Worm (Caenorhabditis elegans) whole organism, L3 larva: ENCODE measurements around the gene lips-12.

Experiments
- R02D3.7 ChIP-seq: fragments of 150-350 bp; optimal IDR thresholded peaks from 2 replicates; lab custom pipeline; 2014; ENCODE audit warnings: missing biosample characterization, missing genetic modification characterization
- ZK546.5 ChIP-seq: sonication (generic microtip); optimal IDR thresholded peaks from 2 replicates; lab custom pipeline; 2017; ENCODE audit warnings: missing biosample characterization, missing genetic modification characterization
- aly-2 ChIP-seq: fragments of 150-350 bp; optimal IDR thresholded peaks from 2 replicates; lab custom pipeline; 2014; ENCODE audit warnings: missing biosample characterization, missing genetic modification characterization
- ama-1 ChIP-seq: fragments of 150-350 bp; optimal IDR thresholded peaks from 2 replicates; lab custom pipeline; 2018
- ceh-16 ChIP-seq: sonication (generic microtip); optimal IDR thresholded peaks from 2 replicates; lab custom pipeline; 2017; ENCODE audit warnings: missing biosample characterization, missing genetic modification characterization
- ceh-28 ChIP-seq: fragments of 150-350 bp; optimal IDR thresholded peaks from 2 replicates; lab custom pipeline; 2014; ENCODE audit warnings: missing biosample characterization, missing genetic modification reagents, missing genetic modification characterization
- ceh-82 ChIP-seq: fragments of 150-350 bp; optimal IDR thresholded peaks from 2 replicates; lab custom pipeline; 2014; ENCODE audit warnings: missing biosample characterization, missing genetic modification characterization
- egl-5 ChIP-seq: fragments of 150-350 bp; optimal IDR thresholded peaks from 2 replicates; lab custom pipeline; 2017; ENCODE audit warnings: missing biosample characterization, missing genetic modification reagents, missing genetic modification characterization, inconsistent platforms
- elt-1 ChIP-seq: fragments of 150-350 bp; optimal IDR thresholded peaks from 2 replicates; lab custom pipeline; 2014; ENCODE audit warnings: missing biosample characterization, missing genetic modification characterization
- elt-2 ChIP-seq: sonication (generic microtip); optimal IDR thresholded peaks from 2 replicates; lab custom pipeline; 2016; ENCODE audit warnings: missing genetic modification reagents, mild to moderate bottlenecking, missing genetic modification characterization, missing compliant biosample characterization
- elt-3 ChIP-seq, 3 experiments: fragments of 150-350 bp in 1 of 3; sonication (generic microtip) in 2 of 3; optimal IDR thresholded peaks; 2 replicates in 2 of 3; 4 replicates in 1 of 3; lab custom pipeline; 2014 to 2017; ENCODE audit warnings: missing biosample characterization in 3 of 3, missing genetic modification characterization in 3 of 3
- eor-1 ChIP-seq, 2 experiments: fragments of 150-350 bp; optimal IDR thresholded peaks; 2 replicates each; lab custom pipeline; 2014 to 2018; ENCODE audit warnings: missing biosample characterization in 2 of 2, missing genetic modification characterization in 2 of 2
- fkh-10 ChIP-seq: sonication (generic microtip); optimal IDR thresholded peaks from 2 replicates; lab custom pipeline; 2017; ENCODE audit warnings: missing biosample characterization, missing genetic modification reagents, missing genetic modification characterization
- fos-1 ChIP-seq: fragments of 150-350 bp; optimal IDR thresholded peaks from 2 replicates; lab custom pipeline; 2014; ENCODE audit warnings: missing biosample characterization, missing genetic modification characterization
- hmg-11 ChIP-seq: sonication (generic microtip); optimal IDR thresholded peaks from 2 replicates; lab custom pipeline; 2016; ENCODE audit warnings: missing genetic modification characterization, missing compliant biosample characterization
- jun-1 ChIP-seq: fragments of 150-350 bp; optimal IDR thresholded peaks from 2 replicates; lab custom pipeline; 2014; ENCODE audit warnings: missing biosample characterization, missing genetic modification reagents, missing genetic modification characterization
- lin-39 ChIP-seq: fragments of 150-350 bp; optimal IDR thresholded peaks from 2 replicates; lab custom pipeline; 2018; ENCODE audit warnings: missing biosample characterization, missing genetic modification reagents, missing genetic modification characterization
- lsy-12 ChIP-seq: sonication (generic microtip); optimal IDR thresholded peaks from 2 replicates; lab custom pipeline; 2016; ENCODE audit warnings: mild to moderate bottlenecking, missing genetic modification characterization, missing compliant biosample characterization
- nhr-11 ChIP-seq: fragments of 150-350 bp; optimal IDR thresholded peaks from 2 replicates; lab custom pipeline; 2014; ENCODE audit warnings: missing biosample characterization, missing genetic modification characterization
- nhr-12 ChIP-seq: fragments of 150-350 bp; optimal IDR thresholded peaks from 2 replicates; lab custom pipeline; 2014; ENCODE audit warnings: missing biosample characterization, missing genetic modification characterization
- nhr-23 ChIP-seq: fragments of 150-350 bp; optimal IDR thresholded peaks from 2 replicates; lab custom pipeline; 2014; ENCODE audit warnings: missing biosample characterization, missing genetic modification reagents, missing genetic modification characterization
- nhr-237 ChIP-seq: fragments of 150-350 bp; optimal IDR thresholded peaks from 2 replicates; lab custom pipeline; 2014; ENCODE audit warnings: missing biosample characterization, missing genetic modification characterization
- nhr-25 ChIP-seq: sonication (generic microtip); optimal IDR thresholded peaks from 2 replicates; lab custom pipeline; 2017; ENCODE audit warnings: missing biosample characterization, missing genetic modification characterization
- nhr-28 ChIP-seq: fragments of 150-350 bp; optimal IDR thresholded peaks from 2 replicates; lab custom pipeline; 2014; ENCODE audit warnings: missing biosample characterization, missing genetic modification characterization
- nhr-43 ChIP-seq: sonication (generic microtip); optimal IDR thresholded peaks from 2 replicates; lab custom pipeline; 2016; ENCODE audit warnings: mild to moderate bottlenecking, missing genetic modification characterization, missing compliant biosample characterization; ENCODE audit not compliant: poor library complexity, severe bottlenecking
- nhr-67 ChIP-seq: fragments of 150-350 bp; optimal IDR thresholded peaks from 2 replicates; lab custom pipeline; 2014; ENCODE audit warnings: missing biosample characterization, missing genetic modification characterization
- nhr-77 ChIP-seq: fragments of 150-350 bp; optimal IDR thresholded peaks from 2 replicates; lab custom pipeline; 2014; ENCODE audit warnings: missing biosample characterization, missing genetic modification characterization
- pha-4 ChIP-seq: fragments of 150-350 bp; optimal IDR thresholded peaks from 2 replicates; lab custom pipeline; 2014; ENCODE audit warnings: missing biosample characterization, missing genetic modification reagents, missing genetic modification characterization
- sea-2 ChIP-seq: fragments of 150-350 bp; sonication (generic microtip); optimal IDR thresholded peaks from 4 replicates; lab custom pipeline; 2014; ENCODE audit warnings: missing biosample characterization, missing genetic modification reagents, missing genetic modification characterization
- snpc-4 ChIP-seq: fragments of 150-350 bp; optimal IDR thresholded peaks from 2 replicates; lab custom pipeline; 2014; ENCODE audit warnings: missing biosample characterization, missing genetic modification characterization
- tbx-2 ChIP-seq: sonication (generic microtip); optimal IDR thresholded peaks from 2 replicates; lab custom pipeline; 2016; ENCODE audit warnings: mild to moderate bottlenecking, missing genetic modification characterization, missing compliant biosample characterization
- unc-39 ChIP-seq: sonication (generic microtip); optimal IDR thresholded peaks from 4 replicates; lab custom pipeline; 2017; ENCODE audit warnings: missing biosample characterization, missing genetic modification characterization
- unc-62 ChIP-seq: fragments of 150-350 bp; sonication (generic microtip); optimal IDR thresholded peaks from 4 replicates; lab custom pipeline; 2014; ENCODE audit warnings: missing biosample characterization, missing genetic modification reagents, missing genetic modification characterization
- ztf-11 ChIP-seq: fragments of 150-350 bp; optimal IDR thresholded peaks from 2 replicates; lab custom pipeline; 2014; ENCODE audit warnings: missing biosample characterization, missing genetic modification characterization

The lips-12 gene

DNA sequence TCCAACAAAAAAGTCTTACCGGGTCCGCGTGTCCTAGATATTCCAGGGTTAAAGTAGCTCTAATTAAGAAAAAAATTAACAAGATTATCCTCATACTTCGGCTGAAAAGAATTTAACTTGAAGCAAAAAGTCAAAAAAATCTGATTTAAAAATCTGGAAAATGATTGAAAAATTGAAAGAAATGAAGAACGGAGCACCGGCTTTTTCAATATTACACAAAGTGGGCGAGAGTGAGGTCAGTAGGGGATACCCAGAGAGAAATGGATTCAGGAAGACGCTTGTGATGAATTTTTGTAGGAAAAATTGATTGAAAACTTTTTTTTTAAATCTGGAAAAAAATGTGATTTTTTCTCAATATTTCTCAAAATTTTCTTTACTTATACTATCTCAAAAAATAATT is 13.3 kb downstream of the lips-12 start, which contains the start of gene pho-14:
Gene pho-14, minus strand, starts transcription at position 101 of the 400 bp plus-strand sequence.
- TF ChIP-seq nhr-77 (no peak), unc-62 (GFP tag; lab: Kevin White, UChicago) (no peak), nhr-67 (tag; lab: Kevin White, UChicago) (no peak), snpc-4 (no peak), nhr-23 (no peak), nhr-43 (tag; lab: Kevin White, UChicago) (no peak), nhr-12 (no peak), ama-1 (lab: Kevin White, UChicago) (no peak), hmg-11 (no peak), ZK546.5 (tag; lab: Kevin White, UChicago) (no peak), nhr-11 (tag; lab: Kevin White, UChicago) (no peak), fkh-10 (GFP tag; lab: Kevin White, UChicago) (no peak), unc-39 (tag; lab: Kevin White, UChicago) (no peak), elt-3 (tag; optimal IDR thresholded peaks at IDR 0.05; lab: Kevin White, UChicago) (no peak), ztf-11 (tag; lab: Kevin White, UChicago) (no peak)
- TF ChIP-seq, all 47 proteins: peak for 0

DNA sequence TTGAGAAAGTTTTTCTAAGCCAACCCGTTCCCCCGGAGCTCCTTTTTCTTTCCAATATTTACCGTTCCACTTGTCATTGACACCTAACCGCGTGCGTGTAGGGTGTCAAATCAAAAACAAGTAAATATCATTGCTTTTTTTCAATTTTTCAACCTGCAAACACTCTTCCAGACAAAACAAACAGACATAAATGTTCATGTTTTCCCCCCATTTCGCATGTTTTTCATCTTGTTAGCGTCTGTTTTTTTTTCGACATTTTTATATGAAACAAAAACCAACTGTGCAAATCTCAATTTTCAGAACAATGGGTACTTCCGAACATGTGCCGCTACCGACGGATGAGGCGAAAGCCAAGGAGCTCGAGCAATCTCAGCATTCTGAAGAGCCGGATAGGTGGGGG is 22.3 kb downstream of the lips-12 start, which contains the start of gene snf-3:
Gene snf-3, plus strand, starts transcription at position 301 of the 400 bp plus-strand sequence.
- TF ChIP-seq nhr-28 (tag; lab: Kevin White, UChicago) (no peak), pha-4 (tag; lab: Kevin White, UChicago) (peak; percentile 5), tbx-2 (no peak), nhr-23 (no peak), jun-1 (tag; lab: Kevin White, UChicago) (no peak), ZK546.5 (tag; lab: Kevin White, UChicago) (no peak), nhr-11 (tag; lab: Kevin White, UChicago) (no peak)

DNA sequence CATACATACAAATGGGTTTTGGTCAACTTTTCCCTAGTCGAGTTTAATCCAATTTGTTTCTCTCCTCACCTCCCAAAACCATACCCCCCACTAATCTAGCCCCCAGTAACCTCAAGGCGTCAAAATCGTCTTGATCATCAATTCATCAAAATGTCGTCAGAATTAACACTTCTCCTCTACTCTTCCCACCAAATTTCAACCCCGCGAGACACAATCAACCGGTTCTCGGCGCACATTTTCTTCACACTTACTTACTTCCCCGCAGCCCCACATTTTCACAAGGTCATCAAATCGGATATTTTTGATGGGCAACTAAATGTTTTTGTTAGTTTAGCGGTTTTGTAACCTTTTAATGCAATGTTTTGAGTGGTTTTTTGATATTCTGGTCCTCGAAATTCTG is 23.3 kb downstream of the lips-12 start:
- no peak for TF ChIP-seq ceh-16 (tag; lab: Kevin White, UChicago)
- no peak for TF ChIP-seq fkh-10 (GFP tag; lab: Kevin White, UChicago)
- peak; percentile 68 for TF ChIP-seq nhr-25 (tag; lab: Kevin White, UChicago)
- TF ChIP-seq lsy-12 (tag; lab: Kevin White, UChicago), result no peak
- TF ChIP-seq nhr-237 (tag; lab: Kevin White, UChicago), result no peak
- no peak for TF ChIP-seq nhr-12
- no peak for TF ChIP-seq elt-1 (tag; lab: Kevin White, UChicago)
- TF ChIP-seq ceh-82, result no peak
- no peak for TF ChIP-seq fos-1 (tag; lab: Kevin White, UChicago)
- TF ChIP-seq sea-2 (GFP tag; lab: Kevin White, UChicago), result no peak
- no peak for TF ChIP-seq ztf-11 (tag; lab: Kevin White, UChicago)
- TF ChIP-seq nhr-23, result peak; percentile 26
- no peak for TF ChIP-seq R02D3.7 (tag; lab: Kevin White, UChicago)
- TF ChIP-seq ZK546.5 (tag; lab: Kevin White, UChicago), result no peak
- TF ChIP-seq unc-62 (GFP tag; lab: Kevin White, UChicago), result no peak
- TF ChIP-seq nhr-43 (tag; lab: Kevin White, UChicago), result no peak
- no peak for TF ChIP-seq ama-1 (lab: Kevin White, UChicago)

DNA sequence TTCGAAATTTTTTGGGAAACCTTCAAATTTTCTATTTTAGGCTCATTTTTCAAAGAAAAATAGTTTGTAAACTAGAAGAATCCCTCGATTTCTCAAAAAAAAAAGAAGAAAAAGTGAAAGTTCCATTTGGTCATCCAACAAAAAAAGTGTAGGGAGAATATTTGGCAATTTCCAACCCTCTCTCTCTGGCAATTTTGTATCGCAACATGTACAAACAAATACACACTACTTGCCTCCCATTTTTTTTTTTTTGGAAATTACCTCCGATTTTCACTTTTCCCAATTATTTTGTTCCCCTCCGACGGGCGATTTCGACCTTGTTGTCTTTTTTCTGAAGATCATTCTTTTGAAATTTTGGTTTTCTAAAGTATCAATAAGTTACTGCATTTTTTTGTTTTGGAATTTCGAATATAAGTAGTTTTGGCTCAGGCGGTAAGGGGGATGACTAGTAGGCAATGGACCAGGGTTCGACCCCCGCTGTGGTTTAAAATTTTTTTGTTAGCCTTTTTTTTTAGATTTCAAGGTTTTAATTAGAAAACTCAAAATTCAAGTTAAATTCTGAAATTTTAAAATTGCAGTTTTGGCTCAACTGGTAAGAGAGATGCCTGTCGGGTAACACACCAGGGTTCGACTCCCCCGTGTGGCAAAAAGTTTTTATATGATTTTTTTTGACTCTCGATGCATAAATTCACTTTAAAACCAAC is 25.4 kb downstream of the lips-12 start:
- TF ChIP-seq lin-39 (tag; lab: Kevin White, UChicago) (no peak), elt-1 (tag; lab: Kevin White, UChicago) (no peak), nhr-77 (no peak), elt-2 (no peak), fos-1 (tag; lab: Kevin White, UChicago) (no peak), aly-2 (tag; lab: Kevin White, UChicago) (no peak), tbx-2 (no peak), ceh-28 (tag; lab: Kevin White, UChicago) (no peak), egl-5 (no peak), pha-4 (tag; lab: Kevin White, UChicago) (no peak), unc-62 (GFP tag; lab: Kevin White, UChicago) (no peak), eor-1 (tag; optimal IDR thresholded peaks at IDR 0.05; lab: Kevin White, UChicago) (no peak)
